Fruit fly (Drosophila melanogaster): ENCODE results near the gene Actn3.

Actn3 gene

dm6 chr3R:16934154-16934992, 43.2 kb downstream of the Actn3 start:
- no peak for TF ChIP-seq CG34367 (tag; optimal IDR thresholded peaks at IDR 0.05)
- TF ChIP-seq CG13204 (GFP tag; optimal IDR thresholded peaks at IDR 0.05) = peak; percentile 49

- TF ChIP-seq D1 (tag; optimal IDR thresholded peaks at IDR 0.05) (no peak), rn (GFP tag; IDR thresholded peaks at IDR 0.05) (no peak), CG13204 (GFP tag; optimal IDR thresholded peaks at IDR 0.05) (peak; percentile 11), CG15710 (tag; optimal IDR thresholded peaks at IDR 0.05) (no peak), CG12605 (GFP tag; IDR thresholded peaks at IDR 0.05) (no peak)
Observed at dm6 chr3R:16933350-16933749, 44.2 kb downstream of the Actn3 start.

DNA sequence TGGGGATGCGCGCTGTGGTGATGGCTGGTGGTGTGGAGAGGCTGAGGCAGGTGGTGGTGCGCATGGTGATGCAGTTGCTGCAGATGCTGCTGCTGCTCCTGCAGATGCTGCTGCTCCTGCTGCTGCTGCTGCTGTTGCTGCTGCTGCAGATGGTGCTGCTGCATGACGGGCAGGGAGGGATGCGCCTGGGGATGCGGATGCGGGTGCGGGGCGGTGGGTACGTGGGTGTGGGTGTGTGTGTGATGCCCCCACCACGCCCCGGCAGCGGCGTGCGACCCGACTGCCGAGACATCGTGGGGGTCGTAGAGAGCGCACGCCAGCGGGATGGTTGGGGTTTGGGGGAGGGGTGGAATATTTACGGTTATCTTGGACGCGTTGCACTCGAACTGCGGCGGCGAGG, 44.7 kb downstream of the Actn3 start:
- no peak for TF ChIP-seq CG4496 (GFP tag; IDR thresholded peaks at IDR 0.05)
- TF ChIP-seq rn (GFP tag; IDR thresholded peaks at IDR 0.05) = no peak
- TF ChIP-seq CG8159 (tag; optimal IDR thresholded peaks at IDR 0.05) = no peak
- no peak for TF ChIP-seq Pif1B (GFP tag; optimal IDR thresholded peaks at IDR 0.05)
- no peak for TF ChIP-seq CG34367 (tag; optimal IDR thresholded peaks at IDR 0.05)
- TF ChIP-seq Ets98B (GFP tag; IDR thresholded peaks at IDR 0.05) = no peak

All from whole organism, pupa.